Fruit fly (Drosophila melanogaster) whole organism, embryonic: Measurements from ENCODE around the gene CG11858.

ENCODE experiments used
- Abd-B ChIP-seq: fragments of 200-800 bp; sonication (Bioruptor generic); optimal IDR thresholded peaks from 2 replicates; lab custom pipeline; 2018; ENCODE audit warnings: missing biosample characterization, mild to moderate bottlenecking, missing genetic modification characterization, moderate library complexity
- Atf6 ChIP-seq: fragments of 200-800 bp; sonication (Bioruptor generic); IDR thresholded peaks from 2 replicates; pipeline ENCODE4 v1.3.6; 2022; ENCODE audit warnings: missing biosample characterization, missing genetic modification characterization
- B-H2 ChIP-seq: fragments of 200-800 bp; sonication (Bioruptor generic); optimal IDR thresholded peaks from 2 replicates; lab custom pipeline; 2018; ENCODE audit warnings: missing biosample characterization, mild to moderate bottlenecking, missing genetic modification characterization
- BtbVII ChIP-seq: fragments of 200-800 bp; sonication (Bioruptor generic); optimal IDR thresholded peaks from 3 replicates; lab custom pipeline; 2017; ENCODE audit warnings: missing biosample characterization, mild to moderate bottlenecking, missing genetic modification characterization
- CG11085 ChIP-seq: fragments of 200-800 bp; sonication (Bioruptor generic); IDR thresholded peaks from 2 replicates; pipeline ENCODE4 v1.3.6; 2022; ENCODE audit warnings: missing biosample characterization, missing genetic modification characterization
- CG11504 ChIP-seq: fragments of 200-800 bp; sonication (Bioruptor generic); optimal IDR thresholded peaks from 3 replicates; lab custom pipeline; 2019; ENCODE audit warnings: missing biosample characterization, mild to moderate bottlenecking, missing genetic modification characterization, moderate library complexity
- CG13123 ChIP-seq: fragments of 200-800 bp; sonication (Bioruptor generic); optimal IDR thresholded peaks from 2 replicates; lab custom pipeline; 2016; ENCODE audit warnings: missing biosample characterization, missing genetic modification characterization
- CG13287 ChIP-seq: fragments of 200-800 bp; sonication (Bioruptor generic); IDR thresholded peaks from 2 replicates; pipeline ENCODE4 v1.3.6; 2022; ENCODE audit warnings: missing biosample characterization, missing genetic modification characterization; ENCODE audit not compliant: partially characterized antibody
- CG13894 ChIP-seq: fragments of 200-800 bp; sonication (Bioruptor generic); optimal IDR thresholded peaks from 3 replicates; lab custom pipeline; 2018; ENCODE audit warnings: missing biosample characterization, mild to moderate bottlenecking, missing genetic modification characterization, moderate library complexity
- CG17186 ChIP-seq: fragments of 200-800 bp; sonication (Bioruptor generic); optimal IDR thresholded peaks from 3 replicates; lab custom pipeline; 2017; ENCODE audit warnings: missing biosample characterization, missing genetic modification reagents, missing genetic modification characterization
- CG17359 ChIP-seq: fragments of 200-800 bp; sonication (Bioruptor generic); optimal IDR thresholded peaks from 3 replicates; lab custom pipeline; 2018; ENCODE audit warnings: missing biosample characterization, mild to moderate bottlenecking, missing genetic modification characterization, moderate library complexity
- CG17385 ChIP-seq: fragments of 200-800 bp; sonication (Bioruptor generic); optimal IDR thresholded peaks from 3 replicates; lab custom pipeline; 2018; ENCODE audit warnings: missing biosample characterization, mild to moderate bottlenecking, missing genetic modification characterization
- CG3847 ChIP-seq: fragments of 200-800 bp; sonication (Bioruptor generic); IDR thresholded peaks from 2 replicates; pipeline ENCODE4 v1.3.6; 2022; ENCODE audit warnings: missing biosample characterization, missing genetic modification characterization
- CG9817 ChIP-seq: fragments of 200-800 bp; sonication (Bioruptor generic); optimal IDR thresholded peaks from 2 replicates; lab custom pipeline; 2018; ENCODE audit warnings: missing biosample characterization, mild to moderate bottlenecking, missing genetic modification characterization, moderate library complexity
- Camta ChIP-seq: fragments of 200-800 bp; sonication (Bioruptor generic); optimal IDR thresholded peaks from 2 replicates; lab custom pipeline; 2016; ENCODE audit warnings: missing biosample characterization, missing genetic modification characterization
- Dfd ChIP-seq, 2 experiments: fragments of >200 bp; optimal IDR thresholded peaks; 2 replicates each; lab custom pipeline; 2017; ENCODE audit warnings: missing biosample characterization in 2 of 2, missing genetic modification characterization in 2 of 2
- HLH4C ChIP-seq: fragments of 200-800 bp; sonication (Bioruptor generic); IDR thresholded peaks from 3 replicates; pipeline ENCODE4 v1.3.6; 2022; ENCODE audit warnings: missing biosample characterization, missing genetic modification characterization; ENCODE audit not compliant: partially characterized antibody
- Hmr ChIP-seq: fragments of 200-800 bp; sonication (Bioruptor generic); optimal IDR thresholded peaks from 3 replicates; lab custom pipeline; 2017; ENCODE audit warnings: mild to moderate bottlenecking, missing biosample characterization, missing genetic modification reagents, missing genetic modification characterization
- Hr3 ChIP-seq: fragments of 200-800 bp; sonication (Bioruptor generic); optimal IDR thresholded peaks from 3 replicates; lab custom pipeline; 2016; ENCODE audit warnings: missing biosample characterization, missing genetic modification characterization
- Mad ChIP-seq: fragments of 200-800 bp; sonication (Bioruptor generic); optimal IDR thresholded peaks from 2 replicates; lab custom pipeline; 2016; ENCODE audit warnings: missing biosample characterization, missing genetic modification characterization
- Meics ChIP-seq: fragments of 200-800 bp; sonication (Bioruptor generic); optimal IDR thresholded peaks from 2 replicates; lab custom pipeline; 2017; ENCODE audit warnings: missing biosample characterization, mild to moderate bottlenecking, missing genetic modification characterization
- Myb ChIP-seq: fragments of 200-800 bp; sonication (Bioruptor generic); optimal IDR thresholded peaks from 2 replicates; lab custom pipeline; 2016; ENCODE audit warnings: missing biosample characterization, missing genetic modification characterization
- NK7.1 ChIP-seq: fragments of 200-800 bp; sonication (Bioruptor generic); optimal IDR thresholded peaks from 3 replicates; lab custom pipeline; 2016; ENCODE audit warnings: missing biosample characterization, missing genetic modification characterization
- Nf-YA ChIP-seq: fragments of 200-800 bp; sonication (Bioruptor generic); IDR thresholded peaks from 2 replicates; pipeline ENCODE4 v1.3.6; 2022; ENCODE audit warnings: missing biosample characterization, missing genetic modification characterization
- Nf-YB ChIP-seq: fragments of 200-800 bp; sonication (Bioruptor generic); optimal IDR thresholded peaks from 3 replicates; lab custom pipeline; 2019; ENCODE audit warnings: missing biosample characterization, mild to moderate bottlenecking, missing genetic modification characterization, moderate library complexity
- Optix ChIP-seq: fragments of 200-800 bp; sonication (Bioruptor generic); IDR thresholded peaks from 3 replicates; pipeline ENCODE4 v1.3.6; 2022; ENCODE audit warnings: missing biosample characterization, missing genetic modification characterization
- Sry-β ChIP-seq: fragments of 200-800 bp; sonication (Bioruptor generic); optimal IDR thresholded peaks from 2 replicates; lab custom pipeline; 2018; ENCODE audit warnings: missing biosample characterization, mild to moderate bottlenecking, missing genetic modification characterization, moderate library complexity
- TFAM ChIP-seq: fragments of 200-800 bp; sonication (Bioruptor generic); optimal IDR thresholded peaks from 2 replicates; lab custom pipeline; 2017; ENCODE audit warnings: missing biosample characterization, missing genetic modification characterization, inconsistent platforms
- Trl ChIP-seq, 3 experiments: fragments of >200 bp in 2 of 3; fragments of 200-800 bp in 1 of 3; sonication (Bioruptor generic) in 1 of 3; optimal IDR thresholded peaks; 2 replicates in 1 of 3; 3 replicates in 2 of 3; lab custom pipeline; 2016 to 2017; ENCODE audit warnings: missing biosample characterization in 1 of 3, missing genetic modification characterization in 1 of 3
- ase ChIP-seq: fragments of 200-800 bp; sonication (Bioruptor generic); IDR thresholded peaks from 3 replicates; pipeline ENCODE4 v1.3.6; 2022; ENCODE audit warnings: missing biosample characterization, missing genetic modification characterization
- chif ChIP-seq, 2 experiments: fragments of 200-800 bp; sonication (Bioruptor generic); optimal IDR thresholded peaks; 3 replicates each; lab custom pipeline; 2016; ENCODE audit warnings: missing biosample characterization in 2 of 2, missing genetic modification characterization in 2 of 2
- chinmo ChIP-seq: fragments of 200-800 bp; sonication (Bioruptor generic); IDR thresholded peaks from 4 replicates; pipeline ENCODE4 v1.3.6; 2022; ENCODE audit warnings: missing biosample characterization, missing genetic modification characterization; ENCODE audit not compliant: partially characterized antibody
- da ChIP-seq: fragments of 200-800 bp; sonication (Bioruptor generic); optimal IDR thresholded peaks from 2 replicates; lab custom pipeline; 2016; ENCODE audit warnings: missing biosample characterization, missing genetic modification characterization
- grau ChIP-seq: fragments of 200-800 bp; optimal IDR thresholded peaks from 3 replicates; lab custom pipeline; 2019; ENCODE audit warnings: missing biosample characterization, mild to moderate bottlenecking, missing genetic modification characterization, moderate library complexity
- hbn ChIP-seq: fragments of 200-800 bp; sonication (Bioruptor generic); IDR thresholded peaks from 2 replicates; pipeline ENCODE4 v1.3.6; 2022; ENCODE audit warnings: missing biosample characterization, missing genetic modification characterization; ENCODE audit not compliant: partially characterized antibody
- jigr1 ChIP-seq: fragments of 200-800 bp; sonication (Bioruptor generic); IDR thresholded peaks from 3 replicates; pipeline ENCODE4 v1.3.6; 2022; ENCODE audit warnings: missing biosample characterization, missing genetic modification characterization
- klu ChIP-seq: fragments of 200-800 bp; sonication (Bioruptor generic); IDR thresholded peaks from 2 replicates; pipeline ENCODE4 v1.3.6; 2022; ENCODE audit warnings: missing biosample characterization, missing genetic modification characterization
- kni ChIP-seq: fragments of 200-800 bp; sonication (Bioruptor generic); optimal IDR thresholded peaks from 3 replicates; lab custom pipeline; 2017; ENCODE audit warnings: mild to moderate bottlenecking, missing biosample characterization, missing genetic modification reagents, missing genetic modification characterization
- lab ChIP-seq: fragments of 200-800 bp; sonication (Bioruptor generic); optimal IDR thresholded peaks from 3 replicates; lab custom pipeline; 2017; ENCODE audit warnings: missing biosample characterization, missing genetic modification characterization, mild to moderate bottlenecking, moderate library complexity, missing genetic modification reagents
- pan ChIP-seq, 4 experiments: fragments of >200 bp in 3 of 4; fragments of 200-800 bp in 1 of 4; sonication (Bioruptor generic) in 1 of 4; optimal IDR thresholded peaks in 3 of 4; IDR thresholded peaks in 1 of 4; 2 replicates each; pipeline versions ENCODE4 v1.3.6 to Lab custom; 2017 to 2022; ENCODE audit warnings: missing biosample characterization in 2 of 4, missing genetic modification characterization in 2 of 4, mixed read lengths in 1 of 4
- sc ChIP-seq, 3 experiments: fragments of >200 bp in 2 of 3; fragments of 200-800 bp in 1 of 3; sonication (Bioruptor generic) in 1 of 3; optimal IDR thresholded peaks; 2 replicates in 2 of 3; 3 replicates in 1 of 3; lab custom pipeline; 2017; ENCODE audit warnings: mild to moderate bottlenecking in 1 of 3, missing biosample characterization in 1 of 3, missing genetic modification characterization in 1 of 3, missing genetic modification reagents in 1 of 3
- sd ChIP-seq: fragments of 200-800 bp; sonication (Bioruptor generic); optimal IDR thresholded peaks from 3 replicates; lab custom pipeline; 2018; ENCODE audit warnings: missing biosample characterization, mild to moderate bottlenecking, missing genetic modification characterization, moderate library complexity
- sens ChIP-seq: fragments of 200-800 bp; sonication (Bioruptor generic); peaks from one replicate; lab custom pipeline; 2016; ENCODE audit warnings: missing biosample characterization, missing genetic modification characterization
- slbo ChIP-seq: fragments of 200-800 bp; sonication (Bioruptor generic); IDR thresholded peaks from 2 replicates; pipeline ENCODE4 v1.3.6; 2022; ENCODE audit warnings: missing biosample characterization, missing genetic modification characterization
- sug ChIP-seq: fragments of 200-800 bp; optimal IDR thresholded peaks from 2 replicates; lab custom pipeline; 2019; ENCODE audit warnings: missing biosample characterization, mild to moderate bottlenecking, missing genetic modification characterization, moderate library complexity
- toy ChIP-seq: fragments of 200-800 bp; sonication (Bioruptor generic); IDR thresholded peaks from 2 replicates; pipeline ENCODE4 v1.3.6; 2022; ENCODE audit warnings: missing biosample characterization, missing genetic modification characterization
- yki ChIP-seq: fragments of >200 bp; optimal IDR thresholded peaks from 3 replicates; lab custom pipeline; 2018
- z ChIP-seq: fragments of 200-800 bp; sonication (Bioruptor generic); IDR thresholded peaks from 3 replicates; pipeline ENCODE4 v1.3.6; 2022; ENCODE audit warnings: missing biosample characterization, missing genetic modification characterization

The CG11858 gene

DNA sequence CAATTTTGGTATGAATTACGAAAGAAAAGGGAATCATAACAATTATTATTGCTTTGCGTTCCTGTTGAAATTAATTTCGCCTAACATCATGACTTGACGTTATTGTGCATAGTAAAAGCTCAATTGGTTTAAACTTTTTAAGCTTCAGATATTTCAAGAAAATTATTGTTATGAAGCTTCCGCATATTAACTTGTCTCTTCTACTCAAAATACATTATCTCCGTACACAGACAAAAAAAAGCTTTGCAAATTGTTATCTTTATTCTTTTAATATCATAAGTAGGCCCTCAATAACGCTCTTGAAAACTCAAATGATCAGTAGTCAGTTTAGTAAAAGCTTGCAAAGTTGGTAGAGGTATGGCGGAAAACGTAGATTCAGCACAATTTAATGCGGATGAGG lies 24.6 kb downstream of the CG11858 start, which contains the start of gene CG13658 (continued):
- TF ChIP-seq Hr3 (GFP tag; lab: Kevin White, UChicago): no peak
- TF ChIP-seq sug (tag; lab: Kevin White, UChicago): peak; percentile 29
- no peak for TF ChIP-seq kni (GFP tag; lab: Kevin White, UChicago)
- TF ChIP-seq Camta: no peak
- TF ChIP-seq klu (GFP tag; lab: Robert Waterston, UW): no peak
- TF ChIP-seq CG17359 (tag; lab: Kevin White, UChicago): no peak
- no peak for TF ChIP-seq sc (optimal IDR thresholded peaks at IDR 0.05; lab: Kevin White, UChicago)
- no peak for TF ChIP-seq sc (GFP tag; optimal IDR thresholded peaks at IDR 0.05; lab: Kevin White, UChicago)
- TF ChIP-seq Abd-B (GFP tag; lab: Kevin White, UChicago): no peak
- TF ChIP-seq CG9817: no peak
- 0 out of 3 replicates have a peak, but pooled peaks have one; percentile 31 for TF ChIP-seq z (GFP tag; lab: Robert Waterston, UW)
- TF ChIP-seq CG3847 (GFP tag; lab: Robert Waterston, UW): no peak
- no peak for TF ChIP-seq CG13123 (GFP tag; lab: Kevin White, UChicago)
- no peak for TF ChIP-seq Atf6 (GFP tag; lab: Robert Waterston, UW)
- peak; percentile 13 for TF ChIP-seq sens (GFP tag; lab: Kevin White, UChicago)
- no peak for TF ChIP-seq yki (lab: Kevin White, UChicago)
- no peak for TF ChIP-seq Nf-YA (GFP tag; lab: Robert Waterston, UW)
- TF ChIP-seq Trl (optimal IDR thresholded peaks at IDR 0.05; lab: Kevin White, UChicago): peak in 1 of 2 experiments; percentile 16
- TF ChIP-seq Trl (GFP tag; optimal IDR thresholded peaks at IDR 0.05; lab: Kevin White, UChicago): no peak
- TF ChIP-seq jigr1 (GFP tag; lab: Robert Waterston, UW): no peak

DNA sequence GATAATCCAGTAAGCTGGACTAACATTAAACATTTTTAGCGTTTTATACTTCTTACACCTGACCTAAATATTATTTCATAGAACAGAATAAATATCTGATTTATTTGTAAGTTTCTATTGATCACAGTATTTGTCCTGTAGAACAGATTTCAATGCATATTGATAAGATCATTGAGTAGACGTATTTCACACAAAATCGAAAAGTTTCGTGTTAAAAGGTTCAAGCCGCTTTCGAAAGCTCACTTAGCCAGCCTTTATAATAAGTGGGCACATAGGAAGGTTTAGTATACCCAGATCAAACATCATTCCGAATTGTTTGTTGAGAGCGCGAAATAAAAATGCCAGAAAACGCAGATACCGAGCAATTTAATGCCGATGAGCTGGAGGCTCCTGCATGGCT lies 27.0 kb downstream of the CG11858 start, which contains the start of gene CG11893:
CG11893 (plus strand) TSS at position 301 of the 400 bp plus-strand sequence.
- TF ChIP-seq Nf-YB (no peak), NK7.1 (GFP tag; lab: Kevin White, UChicago) (no peak), Myb (no peak), grau (tag; lab: Kevin White, UChicago) (no peak), B-H2 (GFP tag; lab: Kevin White, UChicago) (no peak), CG11085 (GFP tag; lab: Robert Waterston, UW) (no peak), CG11504 (no peak), slbo (GFP tag; lab: Robert Waterston, UW) (no peak), pan (optimal IDR thresholded peaks at IDR 0.05; lab: Kevin White, UChicago) (no peak), pan (GFP tag; optimal IDR thresholded peaks at IDR 0.05 in 1 of 2, IDR thresholded peaks at IDR 0.05 in 1 of 2) (no peak), Mad (GFP tag; lab: Kevin White, UChicago) (no peak), TFAM (GFP tag; lab: Kevin White, UChicago) (no peak), CG17186 (GFP tag; lab: Kevin White, UChicago) (no peak), ase (GFP tag; lab: Robert Waterston, UW) (no peak), Dfd (GFP tag; optimal IDR thresholded peaks at IDR 0.05; lab: Kevin White, UChicago) (no peak), hbn (GFP tag; lab: Robert Waterston, UW) (no peak), sd (tag; lab: Kevin White, UChicago) (no peak), HLH4C (no peak), chif (GFP tag; optimal IDR thresholded peaks at IDR 0.05; lab: Kevin White, UChicago) (no peak)

- TF ChIP-seq Hmr (GFP tag; lab: Kevin White, UChicago): peak; percentile 35
- no peak for TF ChIP-seq toy
- TF ChIP-seq Sry-β: no peak
- TF ChIP-seq BtbVII (GFP tag; lab: Kevin White, UChicago): peak; percentile 66
- TF ChIP-seq Optix: 0 out of 3 replicates have a peak, but pooled peaks have one; percentile 18
- peak; percentile 51 for TF ChIP-seq CG13894
- TF ChIP-seq chinmo (GFP tag; lab: Robert Waterston, UW): peak; percentile 81; the same call in 2 of the 4 replicates
- TF ChIP-seq Meics: peak; percentile 53
- no peak for TF ChIP-seq da
- peak; percentile 63; the same call in 1 of the 2 replicates for TF ChIP-seq CG13287 (GFP tag; lab: Robert Waterston, UW)
- peak; percentile 47 to 51 for TF ChIP-seq Trl (optimal IDR thresholded peaks at IDR 0.05; lab: Kevin White, UChicago)
- no peak for TF ChIP-seq Trl (GFP tag; optimal IDR thresholded peaks at IDR 0.05; lab: Kevin White, UChicago)
- peak; percentile 47 for TF ChIP-seq CG17385 (GFP tag; lab: Kevin White, UChicago)
- peak; percentile 48 for TF ChIP-seq lab (GFP tag; lab: Kevin White, UChicago)
Measured at dm6 chr3R:25292864-25293284, 30.3 kb downstream of the CG11858 start, which contains the start of gene CG31098. CG31098 (minus strand) TSS chr3R:25292977.
